Fruit fly (Drosophila melanogaster) whole organism, embryonic: ENCODE data around the gene CG2955.

Source experiments
- Abd-B ChIP-seq: fragments of 200-800 bp; sonication (Bioruptor generic); optimal IDR thresholded peaks from 2 replicates; lab custom pipeline; 2018; ENCODE audit warnings: missing biosample characterization, mild to moderate bottlenecking, missing genetic modification characterization, moderate library complexity
- C15 ChIP-seq: fragments of 200-800 bp; sonication (Bioruptor generic); IDR thresholded peaks from 3 replicates; pipeline ENCODE4 v1.3.6; 2022; ENCODE audit warnings: missing biosample characterization, missing genetic modification characterization
- CG10366 ChIP-seq: fragments of 200-800 bp; sonication (Bioruptor generic); IDR thresholded peaks from 2 replicates; pipeline ENCODE4 v1.3.6; 2022; ENCODE audit warnings: missing biosample characterization, missing genetic modification characterization
- CG11093 ChIP-seq: fragments of 200-800 bp; sonication (Bioruptor generic); IDR thresholded peaks from 3 replicates; pipeline ENCODE4 v1.3.6; 2022; ENCODE audit warnings: missing biosample characterization, missing genetic modification characterization
- CG13424 ChIP-seq: fragments of 200-800 bp; sonication (Bioruptor generic); optimal IDR thresholded peaks from 2 replicates; lab custom pipeline; 2019; ENCODE audit warnings: missing biosample characterization, mild to moderate bottlenecking, missing genetic modification characterization, moderate library complexity
- CG15269 ChIP-seq: fragments of 200-800 bp; sonication (Bioruptor generic); optimal IDR thresholded peaks from 2 replicates; lab custom pipeline; 2018; ENCODE audit warnings: missing biosample characterization, mild to moderate bottlenecking, missing genetic modification characterization, moderate library complexity
- CG1603 ChIP-seq: fragments of 200-800 bp; sonication (Bioruptor generic); optimal IDR thresholded peaks from 2 replicates; lab custom pipeline; 2019; ENCODE audit warnings: missing biosample characterization, mild to moderate bottlenecking, missing genetic modification characterization, moderate library complexity
- CG17361 ChIP-seq: fragments of 200-800 bp; sonication (Bioruptor generic); IDR thresholded peaks from 3 replicates; pipeline ENCODE4 v1.3.6; 2022; ENCODE audit warnings: missing biosample characterization, missing genetic modification characterization
- CG1832 ChIP-seq: fragments of 200-800 bp; sonication (Bioruptor generic); optimal IDR thresholded peaks from 2 replicates; lab custom pipeline; 2017; ENCODE audit warnings: missing biosample characterization, mild to moderate bottlenecking, missing genetic modification characterization, inconsistent platforms
- CG18619 ChIP-seq: fragments of 200-800 bp; sonication (Bioruptor generic); optimal IDR thresholded peaks from 3 replicates; lab custom pipeline; 2017; ENCODE audit warnings: missing biosample characterization, mild to moderate bottlenecking, missing genetic modification characterization
- CG3065 ChIP-seq: fragments of 200-800 bp; sonication (Bioruptor generic); optimal IDR thresholded peaks from 2 replicates; lab custom pipeline; 2016; ENCODE audit warnings: missing biosample characterization, missing genetic modification characterization
- CG34422 ChIP-seq: fragments of 200-800 bp; sonication (Bioruptor generic); IDR thresholded peaks from 3 replicates; pipeline ENCODE4 v1.3.6; 2022; ENCODE audit warnings: missing biosample characterization, missing genetic modification characterization
- CG3995 ChIP-seq: fragments of 200-800 bp; sonication (Bioruptor generic); optimal IDR thresholded peaks from 3 replicates; lab custom pipeline; 2016; ENCODE audit warnings: missing biosample characterization, missing genetic modification characterization
- CG4820 ChIP-seq: fragments of 200-800 bp; sonication (Bioruptor generic); optimal IDR thresholded peaks from 3 replicates; lab custom pipeline; 2016; ENCODE audit warnings: missing biosample characterization, missing genetic modification characterization
- CG6813 ChIP-seq: fragments of 200-800 bp; sonication (Bioruptor generic); optimal IDR thresholded peaks from 2 replicates; lab custom pipeline; 2017; ENCODE audit warnings: missing biosample characterization, missing genetic modification characterization, mild to moderate bottlenecking, moderate library complexity, missing genetic modification reagents
- CG7786 ChIP-seq: fragments of 200-800 bp; sonication (Bioruptor generic); optimal IDR thresholded peaks from 2 replicates; lab custom pipeline; 2016; ENCODE audit warnings: missing biosample characterization, missing genetic modification characterization
- CG8765 ChIP-seq: fragments of 200-800 bp; sonication (Bioruptor generic); IDR thresholded peaks from 2 replicates; pipeline ENCODE4 v1.3.6; 2022; ENCODE audit warnings: missing biosample characterization, missing genetic modification characterization
- CG8924 ChIP-seq: fragments of 200-800 bp; optimal IDR thresholded peaks from 3 replicates; lab custom pipeline; 2019; ENCODE audit warnings: missing biosample characterization, mild to moderate bottlenecking, missing genetic modification characterization, moderate library complexity
- CG9609 ChIP-seq: fragments of 200-800 bp; sonication (Bioruptor generic); optimal IDR thresholded peaks from 3 replicates; lab custom pipeline; 2016; ENCODE audit warnings: missing biosample characterization, missing genetic modification characterization
- CG9727 ChIP-seq: fragments of 200-800 bp; sonication (Bioruptor generic); optimal IDR thresholded peaks from 3 replicates; lab custom pipeline; 2017; ENCODE audit warnings: missing biosample characterization, mild to moderate bottlenecking, missing genetic modification characterization
- CG9797 ChIP-seq: fragments of 200-800 bp; sonication (Bioruptor generic); optimal IDR thresholded peaks from 3 replicates; lab custom pipeline; 2018; ENCODE audit warnings: missing biosample characterization, mild to moderate bottlenecking, missing genetic modification characterization
- CG9817 ChIP-seq: fragments of 200-800 bp; sonication (Bioruptor generic); optimal IDR thresholded peaks from 2 replicates; lab custom pipeline; 2018; ENCODE audit warnings: missing biosample characterization, mild to moderate bottlenecking, missing genetic modification characterization, moderate library complexity
- CTCF ChIP-seq: fragments of 200-800 bp; sonication (Bioruptor generic); optimal IDR thresholded peaks from 2 replicates; lab custom pipeline; 2017; ENCODE audit warnings: missing biosample characterization, mild to moderate bottlenecking, missing genetic modification characterization, moderate library complexity
- Deaf1 ChIP-seq: fragments of 200-800 bp; optimal IDR thresholded peaks from 3 replicates; lab custom pipeline; 2019; ENCODE audit warnings: missing biosample characterization, mild to moderate bottlenecking, missing genetic modification characterization, moderate library complexity
- Doc3 ChIP-seq: fragments of 200-800 bp; sonication (Bioruptor generic); IDR thresholded peaks from 3 replicates; pipeline ENCODE4 v1.3.6; 2022; ENCODE audit warnings: missing biosample characterization, missing genetic modification characterization; ENCODE audit not compliant: partially characterized antibody
- H15 ChIP-seq: fragments of 200-800 bp; sonication (Bioruptor generic); IDR thresholded peaks from 3 replicates; pipeline ENCODE4 v1.3.6; 2022; ENCODE audit warnings: missing biosample characterization, missing genetic modification characterization
- HHEX ChIP-seq: fragments of 200-800 bp; sonication (Bioruptor generic); optimal IDR thresholded peaks from 3 replicates; lab custom pipeline; 2017; ENCODE audit warnings: missing biosample characterization, mild to moderate bottlenecking, missing genetic modification characterization, missing genetic modification reagents
- Hey ChIP-seq: fragments of 200-800 bp; sonication (Bioruptor generic); optimal IDR thresholded peaks from 3 replicates; lab custom pipeline; 2018; ENCODE audit warnings: missing biosample characterization, mild to moderate bottlenecking, missing genetic modification characterization
- HmgZ ChIP-seq: fragments of 200-800 bp; sonication (Bioruptor generic); optimal IDR thresholded peaks from 2 replicates; lab custom pipeline; 2018; ENCODE audit warnings: missing biosample characterization, mild to moderate bottlenecking, missing genetic modification characterization
- Mad ChIP-seq: fragments of 200-800 bp; sonication (Bioruptor generic); optimal IDR thresholded peaks from 2 replicates; lab custom pipeline; 2016; ENCODE audit warnings: missing biosample characterization, missing genetic modification characterization
- Ptx1 ChIP-seq: fragments of 200-800 bp; sonication (Bioruptor generic); IDR thresholded peaks from 2 replicates; pipeline ENCODE4 v1.3.6; 2022; ENCODE audit warnings: missing biosample characterization, missing genetic modification characterization
- Ravus ChIP-seq: fragments of 200-800 bp; sonication (Bioruptor generic); IDR thresholded peaks from 2 replicates; pipeline ENCODE4 v1.3.6; 2022; ENCODE audit warnings: missing biosample characterization, missing genetic modification characterization
- Sin3A ChIP-seq: fragments of >200 bp; optimal IDR thresholded peaks from 2 replicates; lab custom pipeline; 2018
- Six4 ChIP-seq: fragments of 200-800 bp; sonication (Bioruptor generic); optimal IDR thresholded peaks from 2 replicates; lab custom pipeline; 2016; ENCODE audit warnings: missing biosample characterization, missing genetic modification characterization
- bcd ChIP-seq: fragments of 200-800 bp; sonication (Bioruptor generic); optimal IDR thresholded peaks from 2 replicates; lab custom pipeline; 2017; ENCODE audit warnings: missing biosample characterization, mild to moderate bottlenecking, missing genetic modification characterization
- chinmo ChIP-seq: fragments of 200-800 bp; sonication (Bioruptor generic); IDR thresholded peaks from 4 replicates; pipeline ENCODE4 v1.3.6; 2022; ENCODE audit warnings: missing biosample characterization, missing genetic modification characterization; ENCODE audit not compliant: partially characterized antibody
- ci ChIP-seq: fragments of 200-800 bp; sonication (Bioruptor generic); IDR thresholded peaks from 3 replicates; pipeline ENCODE4 v1.3.6; 2022; ENCODE audit warnings: missing biosample characterization, missing genetic modification characterization
- dm ChIP-seq: fragments of 200-800 bp; sonication (Bioruptor generic); optimal IDR thresholded peaks from 3 replicates; lab custom pipeline; 2016; ENCODE audit warnings: missing biosample characterization, missing genetic modification characterization
- dmrt99B ChIP-seq: fragments of 200-800 bp; sonication (Bioruptor generic); optimal IDR thresholded peaks from 2 replicates; lab custom pipeline; 2018; ENCODE audit warnings: missing biosample characterization, mild to moderate bottlenecking, missing genetic modification characterization, moderate library complexity
- hb ChIP-seq: fragments of 200-800 bp; sonication (Bioruptor generic); IDR thresholded peaks from 3 replicates; pipeline ENCODE4 v1.3.6; 2022; ENCODE audit warnings: missing biosample characterization, missing genetic modification characterization; ENCODE audit not compliant: partially characterized antibody
- ken ChIP-seq: fragments of 200-800 bp; sonication (Bioruptor generic); IDR thresholded peaks from 3 replicates; pipeline ENCODE4 v1.3.6; 2022; ENCODE audit warnings: missing biosample characterization, missing genetic modification characterization
- klu ChIP-seq: fragments of 200-800 bp; sonication (Bioruptor generic); IDR thresholded peaks from 2 replicates; pipeline ENCODE4 v1.3.6; 2022; ENCODE audit warnings: missing biosample characterization, missing genetic modification characterization
- mam ChIP-seq: fragments of 200-800 bp; sonication (Bioruptor generic); optimal IDR thresholded peaks from 3 replicates; lab custom pipeline; 2016; ENCODE audit warnings: missing biosample characterization, missing genetic modification characterization
- mirr ChIP-seq: fragments of 200-800 bp; sonication (Bioruptor generic); optimal IDR thresholded peaks from 3 replicates; lab custom pipeline; 2018; ENCODE audit warnings: missing biosample characterization, mild to moderate bottlenecking, missing genetic modification characterization
- pfk ChIP-seq: fragments of 200-800 bp; sonication (Bioruptor generic); optimal IDR thresholded peaks from 2 replicates; lab custom pipeline; 2018; ENCODE audit warnings: missing biosample characterization, mild to moderate bottlenecking, missing genetic modification characterization, moderate library complexity
- shn ChIP-seq: fragments of 200-800 bp; sonication (Bioruptor generic); optimal IDR thresholded peaks from 3 replicates; lab custom pipeline; 2016; ENCODE audit warnings: missing biosample characterization, missing genetic modification characterization
- so ChIP-seq: fragments of 200-800 bp; sonication (Bioruptor generic); IDR thresholded peaks from 3 replicates; pipeline ENCODE4 v1.3.6; 2022; ENCODE audit warnings: missing biosample characterization, missing genetic modification characterization
- sob ChIP-seq: fragments of 200-800 bp; sonication (Bioruptor generic); IDR thresholded peaks from 2 replicates; pipeline ENCODE4 v1.3.6; 2022; ENCODE audit warnings: missing biosample characterization, missing genetic modification characterization
- sr ChIP-seq: fragments of 200-800 bp; sonication (Bioruptor generic); IDR thresholded peaks from 3 replicates; pipeline ENCODE4 v1.3.6; 2022; ENCODE audit warnings: missing biosample characterization, missing genetic modification characterization
- trh ChIP-seq: fragments of 200-800 bp; sonication (Bioruptor generic); optimal IDR thresholded peaks from 2 replicates; lab custom pipeline; 2016; ENCODE audit warnings: missing biosample characterization, missing genetic modification characterization
- ttk ChIP-seq: fragments of 200-800 bp; sonication (Bioruptor generic); IDR thresholded peaks from 2 replicates; pipeline ENCODE4 v2.1.2; 2022; ENCODE audit warnings: missing biosample characterization, missing genetic modification characterization

The CG2955 gene

DNA sequence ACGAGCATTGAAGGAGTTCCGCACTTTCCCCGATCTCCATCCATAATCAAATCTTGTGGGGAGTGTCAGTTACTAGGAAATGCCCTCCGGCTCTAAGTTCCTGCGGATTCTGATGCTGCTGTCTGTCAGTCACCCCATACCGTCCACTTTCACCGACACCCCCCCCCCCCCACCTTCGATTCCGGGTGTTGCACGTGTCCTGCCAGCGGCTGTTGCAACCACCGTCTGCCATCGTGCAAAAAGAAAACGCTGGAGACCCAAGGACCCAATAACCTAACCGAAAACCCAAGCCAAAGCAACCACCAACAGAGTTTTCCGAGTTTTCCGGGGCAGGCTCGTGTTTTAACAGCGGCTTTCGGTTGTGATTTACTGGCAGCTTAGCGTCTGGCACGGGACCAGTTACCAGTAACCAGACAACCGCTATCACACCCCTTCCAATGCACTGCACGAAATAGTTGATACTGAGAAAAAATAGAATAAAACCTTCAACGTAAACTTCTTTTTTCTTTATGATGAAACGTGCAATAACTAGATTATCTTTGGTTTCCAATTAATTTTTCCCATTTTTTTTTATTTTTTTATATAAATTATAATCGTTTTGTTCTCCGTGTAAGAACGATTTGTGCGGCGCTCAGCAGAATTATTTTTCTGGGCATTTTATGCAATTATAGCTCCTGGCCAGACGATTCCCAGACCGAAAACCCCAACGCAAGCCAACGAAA lies 24.3 kb upstream of the CG2955 start (continued):
- TF ChIP-seq Doc3 = no peak
- TF ChIP-seq Ravus (GFP tag; lab: Robert Waterston, UW) = no peak
- peak; percentile 60 for TF ChIP-seq CG6813 (GFP tag; lab: Kevin White, UChicago)
- TF ChIP-seq CG13424 (tag; lab: Kevin White, UChicago) = peak; percentile 80
- peak; percentile 52; the same call in 2 of the 3 replicates for TF ChIP-seq H15 (GFP tag; lab: Robert Waterston, UW)
- no peak for TF ChIP-seq CG1832
- TF ChIP-seq CG9609 (GFP tag; lab: Kevin White, UChicago) = no peak
- TF ChIP-seq mirr (GFP tag; lab: Kevin White, UChicago) = no peak
- TF ChIP-seq dm (GFP tag; lab: Kevin White, UChicago) = no peak
- TF ChIP-seq ci (GFP tag; lab: Robert Waterston, UW) = peak; percentile 83
- TF ChIP-seq CTCF (GFP tag; lab: Kevin White, UChicago) = no peak
- TF ChIP-seq ttk (GFP tag; lab: Robert Waterston, UW) = peak; percentile 40; the same call in 1 of the 2 replicates
- TF ChIP-seq Mad (GFP tag; lab: Kevin White, UChicago) = peak; percentile 23
- TF ChIP-seq CG9797 (GFP tag; lab: Kevin White, UChicago) = no peak
- peak; percentile 40; the same call in 1 of the 2 replicates for TF ChIP-seq CG10366
- peak; percentile 42 for TF ChIP-seq Six4 (GFP tag; lab: Kevin White, UChicago)
- TF ChIP-seq bcd (GFP tag; lab: Kevin White, UChicago) = peak; percentile 62
- no peak for TF ChIP-seq pfk
- TF ChIP-seq chinmo = no peak
- peak; percentile 57 for TF ChIP-seq CG15269 (tag; lab: Kevin White, UChicago)
- peak; percentile 88 for TF ChIP-seq CG17361 (GFP tag; lab: Robert Waterston, UW)
- TF ChIP-seq CG3995 (GFP tag; lab: Kevin White, UChicago) = no peak
- TF ChIP-seq mam (GFP tag; lab: Kevin White, UChicago) = no peak
- peak; percentile 11 for TF ChIP-seq Deaf1 (tag; lab: Kevin White, UChicago)
- peak; percentile 74 for TF ChIP-seq CG9727
- TF ChIP-seq CG3065 (GFP tag; lab: Kevin White, UChicago) = peak; percentile 1
- TF ChIP-seq CG7786 (GFP tag; lab: Kevin White, UChicago) = no peak
- peak; percentile 99 for TF ChIP-seq Hey
- no peak for TF ChIP-seq so (GFP tag; lab: Robert Waterston, UW)
- no peak for TF ChIP-seq sr (GFP tag; lab: Robert Waterston, UW)
- TF ChIP-seq CG18619 (GFP tag; lab: Kevin White, UChicago) = peak; percentile 46
- no peak for TF ChIP-seq C15 (GFP tag; lab: Robert Waterston, UW)
- TF ChIP-seq CG34422 (GFP tag; lab: Robert Waterston, UW) = peak; percentile 35; the same call in 1 of the 3 replicates
- no peak for TF ChIP-seq CG8765
- peak; percentile 53 for TF ChIP-seq HHEX
- TF ChIP-seq CG8924 (tag; lab: Kevin White, UChicago) = peak; percentile 53
- 0 out of 3 replicates have a peak, but pooled peaks have one; percentile 41 for TF ChIP-seq CG11093 (GFP tag; lab: Robert Waterston, UW)
- TF ChIP-seq hb (GFP tag; lab: Robert Waterston, UW) = no peak
- no peak for TF ChIP-seq klu (GFP tag; lab: Robert Waterston, UW)
- 0 out of 3 replicates have a peak, but pooled peaks have one; percentile 52 for TF ChIP-seq ken
- TF ChIP-seq HmgZ = no peak
- TF ChIP-seq CG1603 = no peak
- peak; percentile 49 for TF ChIP-seq CG4820 (GFP tag; lab: Kevin White, UChicago)
- TF ChIP-seq trh = no peak
- TF ChIP-seq Ptx1 (GFP tag; lab: Robert Waterston, UW) = peak; percentile 62
- no peak for TF ChIP-seq Sin3A (lab: Kevin White, UChicago)
- TF ChIP-seq CG9817 (tag; lab: Kevin White, UChicago) = peak; percentile 33
- TF ChIP-seq sob (GFP tag; lab: Robert Waterston, UW) = peak; percentile 15; the same call in 1 of the 2 replicates
- TF ChIP-seq shn (GFP tag; lab: Kevin White, UChicago) = no peak
- peak; percentile 33 for TF ChIP-seq Abd-B (GFP tag; lab: Kevin White, UChicago)
- TF ChIP-seq dmrt99B (tag; lab: Kevin White, UChicago) = peak; percentile 81
